Worm (Caenorhabditis elegans): Measurements from ENCODE around the gene T04F8.2.
A peak's percentile ranks its signal among the peaks of the same experiment; 100 is the strongest.

T04F8.2 gene

ce11 chrX:11656519-11657006, at the start of gene T04F8.2:
T04F8.2 (minus strand) TSS chrX:11656569.
- TF ChIP-seq pax-1 (tag; optimal IDR thresholded peaks at IDR 0.05) (no peak), pat-9 (tag; optimal IDR thresholded peaks at IDR 0.05) (no peak), ceh-31 (tag; optimal IDR thresholded peaks at IDR 0.05) (peak; percentile 57), sox-4 (tag; optimal IDR thresholded peaks at IDR 0.05) (no peak), pag-3 (tag; optimal IDR thresholded peaks at IDR 0.05; ENCODE audit: borderline replicate concordance) (no peak), unc-42 (tag; optimal IDR thresholded peaks at IDR 0.05) (peak; percentile 17), tbx-2 (tag; optimal IDR thresholded peaks at IDR 0.05) (peak; percentile 5), ceh-48 (tag; optimal IDR thresholded peaks at IDR 0.05) (peak; percentile 32), ceh-2 (tag; optimal IDR thresholded peaks at IDR 0.05) (no peak), nfya-1 (tag; optimal IDR thresholded peaks at IDR 0.05) (peak; percentile 53), ceh-24 (tag; optimal IDR thresholded peaks at IDR 0.05) (no peak), nhr-232 (tag; optimal IDR thresholded peaks at IDR 0.05) (no peak), hlh-30 (tag; optimal IDR thresholded peaks at IDR 0.05; ENCODE audit: insufficient read depth) (peak; percentile 14), unc-55 (GFP tag; optimal IDR thresholded peaks at IDR 0.05) (peak; percentile 33), fkh-10 (GFP tag; optimal IDR thresholded peaks at IDR 0.05) (no peak), unc-86 (tag; optimal IDR thresholded peaks at IDR 0.05) (no peak), sdc-2 (tag; optimal IDR thresholded peaks at IDR 0.05) (peak; percentile 32)

- TF ChIP-seq ceh-31 (tag; optimal IDR thresholded peaks at IDR 0.05) (no peak), nhr-11 (tag; optimal IDR thresholded peaks at IDR 0.05) (no peak), pha-2 (tag; optimal IDR thresholded peaks at IDR 0.05) (no peak), sox-2 (GFP tag; IDR thresholded peaks at IDR 0.05) (no peak), K02D7.2 (tag; optimal IDR thresholded peaks at IDR 0.05) (no peak), unc-86 (tag; optimal IDR thresholded peaks at IDR 0.05) (no peak), ceh-30 (tag; optimal IDR thresholded peaks at IDR 0.05) (no peak), mec-3 (tag; optimal IDR thresholded peaks at IDR 0.05; ENCODE audit: borderline replicate concordance) (no peak), pax-1 (tag; optimal IDR thresholded peaks at IDR 0.05) (no peak)
Observed at ce11 chrX:11702236-11702635, 45.9 kb upstream of the T04F8.2 start, which contains the start of gene C44C10.3. C44C10.3 (plus strand) TSS chrX:11702536.

- TF ChIP-seq nhr-11 (tag; optimal IDR thresholded peaks at IDR 0.05) (no peak), gmeb-2 (tag; optimal IDR thresholded peaks at IDR 0.05) (no peak), ceh-22 (tag; optimal IDR thresholded peaks at IDR 0.05) (no peak), pag-3 (tag; optimal IDR thresholded peaks at IDR 0.05; ENCODE audit: borderline replicate concordance) (no peak), ceh-24 (tag; optimal IDR thresholded peaks at IDR 0.05) (no peak), C38D4.7 (GFP tag; optimal IDR thresholded peaks at IDR 0.05) (no peak), elt-2 (tag; optimal IDR thresholded peaks at IDR 0.05) (no peak), ref-2 (tag; optimal IDR thresholded peaks at IDR 0.05) (no peak), ceh-19 (GFP tag; optimal IDR thresholded peaks at IDR 0.05) (no peak), odd-2 (tag; optimal IDR thresholded peaks at IDR 0.05) (no peak), nfya-1 (tag; optimal IDR thresholded peaks at IDR 0.05) (no peak), rnt-1 (tag; optimal IDR thresholded peaks at IDR 0.05) (no peak), syd-9 (tag; optimal IDR thresholded peaks at IDR 0.05) (no peak), eyg-1 (tag; optimal IDR thresholded peaks at IDR 0.05) (no peak), ceh-9 (tag; optimal IDR thresholded peaks at IDR 0.05) (no peak), nhr-232 (tag; optimal IDR thresholded peaks at IDR 0.05) (no peak), hlh-8 (tag; optimal IDR thresholded peaks at IDR 0.05) (no peak), lim-6 (tag; optimal IDR thresholded peaks at IDR 0.05) (no peak), sdc-2 (tag; optimal IDR thresholded peaks at IDR 0.05) (no peak), ceh-2 (tag; optimal IDR thresholded peaks at IDR 0.05) (no peak)
Observed at ce11 chrX:11700263-11700662, 43.9 kb upstream of the T04F8.2 start, which contains the start of gene C44C10.15. C44C10.15 (minus strand) TSS chrX:11700363.

ce11 chrX:11696696-11697095, 40.3 kb upstream of the T04F8.2 start, which contains the start of gene C44C10.12:
C44C10.12 (plus strand) TSS chrX:11696996.
- no peak for TF ChIP-seq tbx-2 (tag; optimal IDR thresholded peaks at IDR 0.05)
- no peak for TF ChIP-seq pqm-1 (tag; optimal IDR thresholded peaks at IDR 0.05)
- TF ChIP-seq T23F11.4 (GFP tag; optimal IDR thresholded peaks at IDR 0.05): no peak
- no peak for TF ChIP-seq ceh-19 (GFP tag; optimal IDR thresholded peaks at IDR 0.05)
- no peak for TF ChIP-seq nhr-11 (tag; optimal IDR thresholded peaks at IDR 0.05)
- TF ChIP-seq ceh-18 (tag; optimal IDR thresholded peaks at IDR 0.05): no peak
- TF ChIP-seq hlh-30 (tag; optimal IDR thresholded peaks at IDR 0.05; ENCODE audit: insufficient read depth): no peak
- TF ChIP-seq hlh-8 (tag; optimal IDR thresholded peaks at IDR 0.05): no peak
- no peak for TF ChIP-seq C08G9.2 (tag; optimal IDR thresholded peaks at IDR 0.05)
- TF ChIP-seq ceh-30 (tag; optimal IDR thresholded peaks at IDR 0.05): no peak
- no peak for TF ChIP-seq ahr-1 (tag; optimal IDR thresholded peaks at IDR 0.05)
- TF ChIP-seq sox-2 (GFP tag; IDR thresholded peaks at IDR 0.05): no peak
- no peak for TF ChIP-seq elt-2 (tag; optimal IDR thresholded peaks at IDR 0.05)
- no peak for TF ChIP-seq ama-1 (optimal IDR thresholded peaks at IDR 0.05)
- TF ChIP-seq pros-1 (tag; optimal IDR thresholded peaks at IDR 0.05): no peak
- no peak for TF ChIP-seq che-1 (tag; optimal IDR thresholded peaks at IDR 0.05)
- no peak for TF ChIP-seq ets-4 (tag; optimal IDR thresholded peaks at IDR 0.05)

All from whole organism, late embryonic.